Fruit fly (Drosophila melanogaster): ENCODE data around the gene Gr8a.

Gene Gr8a

dm6 chrX:9193604-9194003, 33.3 kb upstream of the Gr8a start, which contains the start of gene CG12106 (continued):
- TF ChIP-seq Dip3 (GFP tag; optimal IDR thresholded peaks at IDR 0.05): no peak
- TF ChIP-seq Sry-δ (GFP tag; optimal IDR thresholded peaks at IDR 0.05): no peak
- TF ChIP-seq gem (tag; optimal IDR thresholded peaks at IDR 0.05): peak; percentile 71
- no peak for TF ChIP-seq CG10565 (GFP tag; optimal IDR thresholded peaks at IDR 0.05)
- peak; percentile 18 for TF ChIP-seq CG8924 (tag; optimal IDR thresholded peaks at IDR 0.05)
- TF ChIP-seq br (optimal IDR thresholded peaks at IDR 0.05): no peak
- TF ChIP-seq CG10462 (GFP tag; optimal IDR thresholded peaks at IDR 0.05): no peak
- TF ChIP-seq Neu2 (GFP tag; optimal IDR thresholded peaks at IDR 0.05; ENCODE audit: borderline replicate concordance): no peak
- TF ChIP-seq MTF-1 (GFP tag; optimal IDR thresholded peaks at IDR 0.05; ENCODE audit: borderline replicate concordance): no peak
- TF ChIP-seq lov (optimal IDR thresholded peaks at IDR 0.05): no peak
- TF ChIP-seq lov (GFP tag; IDR thresholded peaks at IDR 0.05): no peak
- TF ChIP-seq CG4820 (GFP tag; optimal IDR thresholded peaks at IDR 0.05): no peak
- TF ChIP-seq cad (GFP tag; optimal IDR thresholded peaks at IDR 0.05): no peak
- TF ChIP-seq CG3726 (GFP tag; IDR thresholded peaks at IDR 0.05): no peak
- no peak for TF ChIP-seq CG15011 (GFP tag; optimal IDR thresholded peaks at IDR 0.05)
- TF ChIP-seq CG7556 (GFP tag; optimal IDR thresholded peaks at IDR 0.05): no peak
- TF ChIP-seq CG14860 (GFP tag; IDR thresholded peaks at IDR 0.05; ENCODE audit: partially characterized antibody): no peak
- peak; percentile 9 for TF ChIP-seq dmrt11E (tag; optimal IDR thresholded peaks at IDR 0.05)
- no peak for TF ChIP-seq pnt (GFP tag; optimal IDR thresholded peaks at IDR 0.05)
- TF ChIP-seq ara (GFP tag; IDR thresholded peaks at IDR 0.05): no peak
- peak; percentile 47 for TF ChIP-seq CG12391 (tag; optimal IDR thresholded peaks at IDR 0.05)
- peak; percentile 68; the same call in 2 of the 3 replicates for TF ChIP-seq dysf (GFP tag; IDR thresholded peaks at IDR 0.05)
- no peak; the same call in 1 of the 2 replicates for TF ChIP-seq vvl (GFP tag; IDR thresholded peaks at IDR 0.05)
- no peak for TF ChIP-seq pho (GFP tag; optimal IDR thresholded peaks at IDR 0.05)
- peak; percentile 37 to 45 for TF ChIP-seq dpn (GFP tag; optimal IDR thresholded peaks at IDR 0.05)
- peak; percentile 4 for TF ChIP-seq Hr3 (GFP tag; optimal IDR thresholded peaks at IDR 0.05)
- peak; percentile 45; the same call in 1 of the 3 replicates for TF ChIP-seq CG11695 (GFP tag; IDR thresholded peaks at IDR 0.05)
- peak; percentile 34 for TF ChIP-seq CG12942 (GFP tag; optimal IDR thresholded peaks at IDR 0.05)
- peak; percentile 3 for TF ChIP-seq CG2116 (GFP tag; optimal IDR thresholded peaks at IDR 0.05)
- peak; percentile 55 for TF ChIP-seq nmo (GFP tag; optimal IDR thresholded peaks at IDR 0.05)
- peak; percentile 18 for TF ChIP-seq CG8388 (GFP tag; optimal IDR thresholded peaks at IDR 0.05)
- no peak for TF ChIP-seq BEAF-32 (GFP tag; optimal IDR thresholded peaks at IDR 0.05)
- no peak for TF ChIP-seq yki (optimal IDR thresholded peaks at IDR 0.05)
- no peak for TF ChIP-seq sima (GFP tag; optimal IDR thresholded peaks at IDR 0.05)
- TF ChIP-seq CG17912 (GFP tag; optimal IDR thresholded peaks at IDR 0.05): no peak
- TF ChIP-seq pzg (GFP tag; optimal IDR thresholded peaks at IDR 0.05): peak; percentile 30
- TF ChIP-seq E2f1 (GFP tag; IDR thresholded peaks at IDR 0.05): peak; percentile 40
- TF ChIP-seq NK7.1 (GFP tag; optimal IDR thresholded peaks at IDR 0.05): no peak
- peak; percentile 7; the same call in 1 of the 2 replicates for TF ChIP-seq al (GFP tag; IDR thresholded peaks at IDR 0.05)
- TF ChIP-seq bsh (GFP tag; optimal IDR thresholded peaks at IDR 0.05): peak in 1 of 2 experiments; percentile 46
- TF ChIP-seq CG32532 (GFP tag; IDR thresholded peaks at IDR 0.05): no peak; the same call in 1 of the 2 replicates
- no peak for TF ChIP-seq kay (GFP tag; optimal IDR thresholded peaks at IDR 0.05)
- TF ChIP-seq Atf-2 (GFP tag; optimal IDR thresholded peaks at IDR 0.05): peak; percentile 1
- no peak for TF ChIP-seq CG1792 (GFP tag; optimal IDR thresholded peaks at IDR 0.05)
- no peak for TF ChIP-seq CrebB (tag; optimal IDR thresholded peaks at IDR 0.05)
- no peak for TF ChIP-seq klu (GFP tag; IDR thresholded peaks at IDR 0.05)
- no peak for TF ChIP-seq lab (GFP tag; optimal IDR thresholded peaks at IDR 0.05)
- TF ChIP-seq zen2 (GFP tag; IDR thresholded peaks at IDR 0.05; ENCODE audit: partially characterized antibody): no peak
- TF ChIP-seq scrt (GFP tag; optimal IDR thresholded peaks at IDR 0.05): no peak
- no peak for TF ChIP-seq Dref (GFP tag; IDR thresholded peaks at IDR 0.05)
- peak; percentile 13 for TF ChIP-seq CG15601 (tag; optimal IDR thresholded peaks at IDR 0.05)
- TF ChIP-seq gcm2 (GFP tag; optimal IDR thresholded peaks at IDR 0.05): no peak

Measured in whole organism, embryonic.